Fruit fly (Drosophila melanogaster) whole organism, embryonic: ENCODE data around the gene CG13931.

Experiments
- CG10462 ChIP-seq: fragments of 200-800 bp; sonication (Bioruptor generic); optimal IDR thresholded peaks from 2 replicates; lab custom pipeline; 2016; ENCODE audit warnings: missing biosample characterization, missing genetic modification characterization
- CG10654 ChIP-seq: fragments of 200-800 bp; sonication (Bioruptor generic); optimal IDR thresholded peaks from 2 replicates; lab custom pipeline; 2016; ENCODE audit warnings: missing biosample characterization, missing genetic modification characterization
- CG12299 ChIP-seq: fragments of 200-800 bp; sonication (Bioruptor generic); optimal IDR thresholded peaks from 2 replicates; lab custom pipeline; 2018; ENCODE audit warnings: missing biosample characterization, mild to moderate bottlenecking, missing genetic modification characterization
- CG12769 ChIP-seq: fragments of 200-800 bp; sonication (Bioruptor generic); optimal IDR thresholded peaks from 2 replicates; lab custom pipeline; 2019; ENCODE audit warnings: missing biosample characterization, mild to moderate bottlenecking, missing genetic modification characterization, moderate library complexity
- CG13287 ChIP-seq: fragments of 200-800 bp; sonication (Bioruptor generic); IDR thresholded peaks from 2 replicates; pipeline ENCODE4 v1.3.6; 2022; ENCODE audit warnings: missing biosample characterization, missing genetic modification characterization; ENCODE audit not compliant: partially characterized antibody
- CG15269 ChIP-seq: fragments of 200-800 bp; sonication (Bioruptor generic); optimal IDR thresholded peaks from 2 replicates; lab custom pipeline; 2018; ENCODE audit warnings: missing biosample characterization, mild to moderate bottlenecking, missing genetic modification characterization, moderate library complexity
- CG1529 ChIP-seq: fragments of 200-800 bp; sonication (Bioruptor generic); optimal IDR thresholded peaks from 3 replicates; lab custom pipeline; 2018; ENCODE audit warnings: missing biosample characterization, missing genetic modification characterization
- CG15696 ChIP-seq: fragments of 200-800 bp; sonication (Bioruptor generic); optimal IDR thresholded peaks from 2 replicates; lab custom pipeline; 2019; ENCODE audit warnings: missing biosample characterization, mild to moderate bottlenecking, missing genetic modification characterization, moderate library complexity
- CG17361 ChIP-seq: fragments of 200-800 bp; sonication (Bioruptor generic); IDR thresholded peaks from 3 replicates; pipeline ENCODE4 v1.3.6; 2022; ENCODE audit warnings: missing biosample characterization, missing genetic modification characterization
- CG3163 ChIP-seq: fragments of 200-800 bp; sonication (Bioruptor generic); optimal IDR thresholded peaks from 3 replicates; lab custom pipeline; 2016; ENCODE audit warnings: missing biosample characterization, missing genetic modification characterization
- CG4854 ChIP-seq: fragments of 200-800 bp; sonication (Bioruptor generic); optimal IDR thresholded peaks from 2 replicates; lab custom pipeline; 2016; ENCODE audit warnings: missing biosample characterization, missing genetic modification characterization, inconsistent platforms
- CG5245 ChIP-seq: fragments of 200-800 bp; sonication (Bioruptor generic); optimal IDR thresholded peaks from 3 replicates; lab custom pipeline; 2016; ENCODE audit warnings: missing biosample characterization, missing genetic modification characterization
- CG6813 ChIP-seq: fragments of 200-800 bp; sonication (Bioruptor generic); optimal IDR thresholded peaks from 2 replicates; lab custom pipeline; 2017; ENCODE audit warnings: missing biosample characterization, missing genetic modification characterization, mild to moderate bottlenecking, moderate library complexity, missing genetic modification reagents
- CG7372 ChIP-seq: fragments of 200-800 bp; sonication (Bioruptor generic); IDR thresholded peaks from 2 replicates; pipeline ENCODE4 v1.3.6; 2022; ENCODE audit warnings: missing biosample characterization, missing genetic modification characterization
- CHES-1-like ChIP-seq: fragments of 200-800 bp; sonication (Bioruptor generic); optimal IDR thresholded peaks from 2 replicates; lab custom pipeline; 2016; ENCODE audit warnings: missing biosample characterization, missing genetic modification characterization
- Dad ChIP-seq: fragments of 200-800 bp; sonication (Bioruptor generic); optimal IDR thresholded peaks from 3 replicates; lab custom pipeline; 2016; ENCODE audit warnings: missing biosample characterization, missing genetic modification characterization
- Doc2 ChIP-seq: fragments of 200-800 bp; sonication (Bioruptor generic); IDR thresholded peaks from 2 replicates; pipeline ENCODE4 v1.3.6; 2022; ENCODE audit warnings: missing biosample characterization, missing genetic modification characterization
- Doc3 ChIP-seq: fragments of 200-800 bp; sonication (Bioruptor generic); IDR thresholded peaks from 3 replicates; pipeline ENCODE4 v1.3.6; 2022; ENCODE audit warnings: missing biosample characterization, missing genetic modification characterization; ENCODE audit not compliant: partially characterized antibody
- Hand ChIP-seq: fragments of 200-800 bp; sonication (Bioruptor generic); optimal IDR thresholded peaks from 2 replicates; lab custom pipeline; 2017; ENCODE audit warnings: mild to moderate bottlenecking, missing biosample characterization, missing genetic modification reagents, missing genetic modification characterization
- Jarid2 ChIP-seq: fragments of 200-800 bp; sonication (Bioruptor generic); optimal IDR thresholded peaks from 3 replicates; lab custom pipeline; 2017; ENCODE audit warnings: mild to moderate bottlenecking, missing biosample characterization, missing genetic modification reagents, missing genetic modification characterization
- Mad ChIP-seq: fragments of 200-800 bp; sonication (Bioruptor generic); optimal IDR thresholded peaks from 2 replicates; lab custom pipeline; 2016; ENCODE audit warnings: missing biosample characterization, missing genetic modification characterization
- Myb ChIP-seq: fragments of 200-800 bp; sonication (Bioruptor generic); optimal IDR thresholded peaks from 2 replicates; lab custom pipeline; 2016; ENCODE audit warnings: missing biosample characterization, missing genetic modification characterization
- Ravus ChIP-seq: fragments of 200-800 bp; sonication (Bioruptor generic); IDR thresholded peaks from 2 replicates; pipeline ENCODE4 v1.3.6; 2022; ENCODE audit warnings: missing biosample characterization, missing genetic modification characterization
- Spps ChIP-seq: fragments of 200-800 bp; sonication (Bioruptor generic); optimal IDR thresholded peaks from 2 replicates; lab custom pipeline; 2018; ENCODE audit warnings: missing biosample characterization, mild to moderate bottlenecking, missing genetic modification characterization
- Ssrp ChIP-seq: fragments of 200-800 bp; sonication (Bioruptor generic); optimal IDR thresholded peaks from 2 replicates; lab custom pipeline; 2018; ENCODE audit warnings: missing biosample characterization, mild to moderate bottlenecking, missing genetic modification characterization, moderate library complexity
- Stat92E ChIP-seq, 3 experiments: fragments of >200 bp in 2 of 3; fragments of 200-800 bp in 1 of 3; sonication (Bioruptor generic) in 1 of 3; optimal IDR thresholded peaks; 2 replicates each; lab custom pipeline; 2017 to 2019; ENCODE audit warnings: missing biosample characterization in 3 of 3, missing genetic modification characterization in 3 of 3, mild to moderate bottlenecking in 1 of 3, moderate library complexity in 1 of 3
- Trl ChIP-seq, 3 experiments: fragments of >200 bp in 2 of 3; fragments of 200-800 bp in 1 of 3; sonication (Bioruptor generic) in 1 of 3; optimal IDR thresholded peaks; 2 replicates in 1 of 3; 3 replicates in 2 of 3; lab custom pipeline; 2016 to 2017; ENCODE audit warnings: missing biosample characterization in 1 of 3, missing genetic modification characterization in 1 of 3
- ab ChIP-seq: fragments of 200-800 bp; sonication (Bioruptor generic); optimal IDR thresholded peaks from 2 replicates; lab custom pipeline; 2016; ENCODE audit warnings: missing biosample characterization, missing genetic modification characterization
- btn ChIP-seq: fragments of 200-800 bp; sonication (Bioruptor generic); optimal IDR thresholded peaks from 2 replicates; lab custom pipeline; 2016; ENCODE audit warnings: missing biosample characterization, missing genetic modification characterization
- caup ChIP-seq: fragments of 200-800 bp; sonication (Bioruptor generic); optimal IDR thresholded peaks from 3 replicates; lab custom pipeline; 2017; ENCODE audit warnings: missing biosample characterization, mild to moderate bottlenecking, missing genetic modification characterization, moderate library complexity; ENCODE audit not compliant: severe bottlenecking
- da ChIP-seq: fragments of 200-800 bp; sonication (Bioruptor generic); optimal IDR thresholded peaks from 2 replicates; lab custom pipeline; 2016; ENCODE audit warnings: missing biosample characterization, missing genetic modification characterization
- dimm ChIP-seq: fragments of 200-800 bp; sonication (Bioruptor generic); IDR thresholded peaks from 2 replicates; pipeline ENCODE4 v1.3.6; 2022; ENCODE audit warnings: missing biosample characterization, missing genetic modification characterization
- fd64A ChIP-seq: fragments of 200-800 bp; sonication (Bioruptor generic); optimal IDR thresholded peaks from 3 replicates; lab custom pipeline; 2018; ENCODE audit warnings: missing biosample characterization, mild to moderate bottlenecking, missing genetic modification characterization
- gce ChIP-seq: fragments of 200-800 bp; sonication (Bioruptor generic); IDR thresholded peaks from 3 replicates; pipeline ENCODE4 v1.3.6; 2022; ENCODE audit warnings: missing biosample characterization, missing genetic modification characterization
- gt ChIP-seq: fragments of 200-800 bp; sonication (Bioruptor generic); IDR thresholded peaks from 2 replicates; pipeline ENCODE4 v1.3.6; 2022; ENCODE audit warnings: missing biosample characterization, missing genetic modification characterization
- hbn ChIP-seq: fragments of 200-800 bp; sonication (Bioruptor generic); IDR thresholded peaks from 2 replicates; pipeline ENCODE4 v1.3.6; 2022; ENCODE audit warnings: missing biosample characterization, missing genetic modification characterization; ENCODE audit not compliant: partially characterized antibody
- ken ChIP-seq: fragments of 200-800 bp; sonication (Bioruptor generic); IDR thresholded peaks from 3 replicates; pipeline ENCODE4 v1.3.6; 2022; ENCODE audit warnings: missing biosample characterization, missing genetic modification characterization
- lbe ChIP-seq: fragments of 200-800 bp; sonication (Bioruptor generic); optimal IDR thresholded peaks from 2 replicates; lab custom pipeline; 2016; ENCODE audit warnings: missing biosample characterization, mild to moderate bottlenecking, missing genetic modification characterization
- lov ChIP-seq, 2 experiments: fragments of 200-800 bp in 1 of 2; fragments of >200 bp in 1 of 2; sonication (Bioruptor generic) in 1 of 2; IDR thresholded peaks in 1 of 2; optimal IDR thresholded peaks in 1 of 2; 2 replicates in 1 of 2; 3 replicates in 1 of 2; pipeline versions ENCODE4 v1.3.6 to Lab custom; 2017 to 2022; ENCODE audit warnings: missing biosample characterization in 1 of 2, missing genetic modification characterization in 1 of 2
- mam ChIP-seq: fragments of 200-800 bp; sonication (Bioruptor generic); optimal IDR thresholded peaks from 3 replicates; lab custom pipeline; 2016; ENCODE audit warnings: missing biosample characterization, missing genetic modification characterization
- mirr ChIP-seq: fragments of 200-800 bp; sonication (Bioruptor generic); optimal IDR thresholded peaks from 3 replicates; lab custom pipeline; 2018; ENCODE audit warnings: missing biosample characterization, mild to moderate bottlenecking, missing genetic modification characterization
- nerfin-2 ChIP-seq: fragments of 200-800 bp; sonication (Bioruptor generic); IDR thresholded peaks from 2 replicates; pipeline ENCODE4 v1.3.6; 2022; ENCODE audit warnings: missing biosample characterization, missing genetic modification characterization; ENCODE audit not compliant: partially characterized antibody
- nom ChIP-seq: fragments of 200-800 bp; sonication (Bioruptor generic); optimal IDR thresholded peaks from 2 replicates; lab custom pipeline; 2017; ENCODE audit warnings: missing biosample characterization, missing genetic modification characterization, mild to moderate bottlenecking, moderate library complexity, missing genetic modification reagents
- sens ChIP-seq: fragments of 200-800 bp; sonication (Bioruptor generic); peaks from one replicate; lab custom pipeline; 2016; ENCODE audit warnings: missing biosample characterization, missing genetic modification characterization
- sim ChIP-seq: fragments of 200-800 bp; sonication (Bioruptor generic); IDR thresholded peaks from 2 replicates; pipeline ENCODE4 v1.3.6; 2022; ENCODE audit warnings: missing biosample characterization, missing genetic modification characterization
- twi ChIP-seq: fragments of 200-800 bp; optimal IDR thresholded peaks from 2 replicates; lab custom pipeline; 2019; ENCODE audit warnings: missing biosample characterization, mild to moderate bottlenecking, missing genetic modification characterization, moderate library complexity
- wek ChIP-seq: fragments of 200-800 bp; sonication (Bioruptor generic); optimal IDR thresholded peaks from 3 replicates; lab custom pipeline; 2018; ENCODE audit warnings: missing biosample characterization, mild to moderate bottlenecking, missing genetic modification characterization, moderate library complexity

Gene CG13931

dm6 chr3L:1740129-1740975 is 38.1 kb upstream of the CG13931 start (continued):
- TF ChIP-seq CG12769 (tag; lab: Kevin White, UChicago) (peak; percentile 84), CG10462 (GFP tag; lab: Kevin White, UChicago) (peak; percentile 0), ab (GFP tag; lab: Kevin White, UChicago) (peak; percentile 26), Spps (tag; lab: Kevin White, UChicago) (no peak), hbn (no peak), gt (GFP tag; lab: Robert Waterston, UW) (no peak), CG13287 (GFP tag; lab: Robert Waterston, UW) (no peak), sim (no peak), caup (GFP tag; lab: Kevin White, UChicago) (peak; percentile 14), CG10654 (GFP tag; lab: Kevin White, UChicago) (no peak), CG12299 (no peak), btn (GFP tag; lab: Kevin White, UChicago) (no peak), Jarid2 (GFP tag; lab: Kevin White, UChicago) (no peak), ken (GFP tag; lab: Robert Waterston, UW) (peak; percentile 53; the same call in 2 of the 3 replicates), Mad (GFP tag; lab: Kevin White, UChicago) (peak; percentile 42), mirr (GFP tag; lab: Kevin White, UChicago) (no peak), Ssrp (tag; lab: Kevin White, UChicago) (peak; percentile 32), CG5245 (GFP tag; lab: Kevin White, UChicago) (no peak), Doc2 (GFP tag; lab: Robert Waterston, UW) (peak; percentile 16; the same call in 1 of the 2 replicates), fd64A (GFP tag; lab: Kevin White, UChicago) (no peak), lov (optimal IDR thresholded peaks at IDR 0.05; lab: Kevin White, UChicago) (no peak), lov (GFP tag; IDR thresholded peaks at IDR 0.05; lab: Robert Waterston, UW) (0 out of 3 replicates have a peak, but pooled peaks have one; percentile 23), twi (no peak), Stat92E (GFP tag; optimal IDR thresholded peaks at IDR 0.05; lab: Kevin White, UChicago) (no peak), CG17361 (GFP tag; lab: Robert Waterston, UW) (peak; percentile 66), lbe (GFP tag; lab: Kevin White, UChicago) (peak; percentile 32), Myb (GFP tag; lab: Kevin White, UChicago) (peak; percentile 37), nom (GFP tag; lab: Kevin White, UChicago) (no peak), Doc3 (GFP tag; lab: Robert Waterston, UW) (no peak), sens (GFP tag; lab: Kevin White, UChicago) (peak; percentile 86), Ravus (GFP tag; lab: Robert Waterston, UW) (peak; percentile 13; the same call in 1 of the 2 replicates), Hand (GFP tag; lab: Kevin White, UChicago) (no peak), CG4854 (no peak), CG6813 (GFP tag; lab: Kevin White, UChicago) (no peak), wek (GFP tag; lab: Kevin White, UChicago) (peak; percentile 17), CG7372 (GFP tag; lab: Robert Waterston, UW) (peak; percentile 58), da (no peak), Dad (GFP tag; lab: Kevin White, UChicago) (no peak), CG3163 (GFP tag; lab: Kevin White, UChicago) (peak; percentile 45), CG15269 (tag; lab: Kevin White, UChicago) (peak; percentile 86), dimm (GFP tag; lab: Robert Waterston, UW) (peak; percentile 62; the same call in 1 of the 2 replicates), nerfin-2 (GFP tag; lab: Robert Waterston, UW) (no peak), CG1529 (GFP tag; lab: Kevin White, UChicago) (no peak), CHES-1-like (GFP tag; lab: Kevin White, UChicago) (peak; percentile 59), CG15696 (tag; lab: Kevin White, UChicago) (no peak), gce (peak; percentile 71; the same call in 1 of the 3 replicates), Trl (optimal IDR thresholded peaks at IDR 0.05; lab: Kevin White, UChicago) (no peak), Trl (GFP tag; optimal IDR thresholded peaks at IDR 0.05; lab: Kevin White, UChicago) (peak; percentile 33), mam (GFP tag; lab: Kevin White, UChicago) (peak; percentile 67)
